Worm (Caenorhabditis elegans): ENCODE measurements around the gene fic-1.

DNA sequence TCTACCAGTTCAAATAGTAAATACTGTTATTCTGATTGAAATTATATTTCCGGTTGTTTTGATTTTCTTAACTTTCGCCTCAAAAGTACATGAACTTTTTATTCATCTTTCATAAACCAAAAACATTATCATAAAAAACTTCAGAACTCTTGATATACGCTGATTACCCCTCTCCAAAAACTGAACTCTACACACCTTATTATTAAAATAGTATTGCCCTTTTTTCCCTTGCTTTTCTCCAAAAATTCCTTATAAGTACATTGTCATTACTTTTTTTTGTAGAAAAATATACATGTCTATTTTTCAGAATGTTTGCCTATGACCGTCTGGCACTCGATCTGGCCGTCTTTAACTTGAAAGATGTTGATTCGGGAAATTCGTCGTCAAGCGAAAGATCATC, 44.5 kb downstream of the fic-1 start, which contains the start of gene Y43E12A.2:
- TF ChIP-seq fkh-10 (GFP tag; optimal IDR thresholded peaks at IDR 0.05): no peak
- TF ChIP-seq nhr-11 (tag; optimal IDR thresholded peaks at IDR 0.05): no peak
- no peak for TF ChIP-seq hlh-30 (tag; optimal IDR thresholded peaks at IDR 0.05; ENCODE audit: insufficient read depth)
- TF ChIP-seq pha-4 (tag; optimal IDR thresholded peaks at IDR 0.05): no peak
- TF ChIP-seq pha-2 (tag; optimal IDR thresholded peaks at IDR 0.05): no peak
- no peak for TF ChIP-seq C38D4.7 (GFP tag; optimal IDR thresholded peaks at IDR 0.05)
- TF ChIP-seq elt-2 (tag; optimal IDR thresholded peaks at IDR 0.05): no peak
- TF ChIP-seq ceh-14 (tag; optimal IDR thresholded peaks at IDR 0.05): no peak
- TF ChIP-seq ahr-1 (tag; optimal IDR thresholded peaks at IDR 0.05): no peak
- no peak for TF ChIP-seq rnt-1 (tag; optimal IDR thresholded peaks at IDR 0.05)
- no peak for TF ChIP-seq che-1 (tag; optimal IDR thresholded peaks at IDR 0.05)
- TF ChIP-seq pqm-1 (tag; optimal IDR thresholded peaks at IDR 0.05): no peak
- no peak for TF ChIP-seq K09A11.1 (tag; optimal IDR thresholded peaks at IDR 0.05; ENCODE audit: insufficient read depth)
